Fruit fly (Drosophila melanogaster): ENCODE data around the gene CG12985.

- no peak for TF ChIP-seq CTCF (optimal IDR thresholded peaks at IDR 0.05)
- no peak for TF ChIP-seq CG8478 (optimal IDR thresholded peaks at IDR 0.05)
Measured at dm6 chrX:17860711-17861110, 22.8 kb upstream of the CG12985 start, which contains the start of the genes Arp8 and CG6769.

Data from S2 (cell line).